Worm (Caenorhabditis elegans) whole organism, L4/young adult: ENCODE measurements around the gene R02F11.3.

ENCODE experiments used
- W03F9.2 ChIP-seq: fragments of 150-350 bp; optimal IDR thresholded peaks from 2 replicates; lab custom pipeline; 2014; ENCODE audit warnings: missing biosample characterization, missing genetic modification characterization
- dao-5 ChIP-seq: sonication (generic microtip); optimal IDR thresholded peaks from 2 replicates; lab custom pipeline; 2016; ENCODE audit warnings: missing genotype, missing genetic modification characterization, moderate library complexity, missing compliant biosample characterization
- him-1 ChIP-seq: sonication (generic microtip); optimal IDR thresholded peaks from 2 replicates; lab custom pipeline; 2016; ENCODE audit warnings: missing genotype, missing genetic modification reagents, missing genetic modification characterization, missing compliant biosample characterization

The R02F11.3 gene

ce11 chrV:4823323-4823682 is 17.6 kb upstream of the R02F11.3 start, which contains the start of gene adss-1:
Gene adss-1, minus strand, starts transcription at chrV:4823423.
- TF ChIP-seq dao-5 (tag; lab: Kevin White, UChicago) (no peak), him-1 (no peak), W03F9.2 (no peak)

DNA sequence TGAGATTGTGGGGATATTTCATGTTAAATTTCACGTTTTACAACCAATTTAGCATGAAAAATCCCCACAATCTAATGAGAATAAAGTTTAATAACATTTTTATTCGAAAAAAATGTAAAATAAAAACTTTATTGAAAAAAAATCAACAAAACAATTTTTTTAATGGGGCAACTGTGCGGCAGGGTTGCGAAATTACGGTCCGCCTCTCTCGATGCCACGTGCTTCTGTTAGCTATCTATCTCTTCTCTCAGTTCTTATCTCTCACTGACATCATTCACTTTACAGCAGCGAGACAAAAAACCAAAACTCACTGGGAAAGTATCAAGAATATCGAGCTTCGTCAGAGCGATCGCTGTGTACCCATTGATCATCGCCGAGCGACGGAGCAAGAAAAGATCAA is 14.9 kb upstream of the R02F11.3 start:
- TF ChIP-seq him-1: no peak
- no peak for TF ChIP-seq dao-5 (tag; lab: Kevin White, UChicago)
- no peak for TF ChIP-seq W03F9.2

- no peak for TF ChIP-seq him-1
- no peak for TF ChIP-seq dao-5 (tag; lab: Kevin White, UChicago)
Observed at ce11 chrV:4818563-4818962, 12.8 kb upstream of the R02F11.3 start, which contains the start of gene ccep-97. Gene ccep-97, minus strand, starts transcription at chrV:4818663.

ce11 chrV:4813825-4814224 is 8.1 kb upstream of the R02F11.3 start:
- TF ChIP-seq him-1 (no peak), dao-5 (tag; lab: Kevin White, UChicago) (no peak), W03F9.2 (no peak)

DNA sequence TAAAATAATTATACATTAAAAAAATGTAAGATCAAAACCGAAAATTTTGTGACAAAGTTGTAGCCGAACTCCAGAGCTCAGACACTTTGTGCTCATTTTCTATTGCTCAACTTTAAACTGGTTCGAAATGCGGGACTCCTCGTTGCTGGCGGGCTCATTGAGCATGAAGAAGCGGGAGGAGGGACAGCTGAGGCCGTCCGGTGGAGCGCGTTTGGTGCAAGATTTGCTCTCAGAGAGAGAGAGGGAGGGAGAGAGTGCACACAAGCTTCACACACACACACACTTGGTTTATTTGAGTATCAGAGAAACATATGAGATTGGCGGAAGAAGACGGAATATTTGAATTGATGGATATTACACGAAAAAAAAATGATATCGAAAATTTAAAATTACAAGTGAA is 4.9 kb upstream of the R02F11.3 start:
- TF ChIP-seq dao-5 (tag; lab: Kevin White, UChicago): no peak
- TF ChIP-seq W03F9.2: no peak
- TF ChIP-seq him-1: no peak

DNA sequence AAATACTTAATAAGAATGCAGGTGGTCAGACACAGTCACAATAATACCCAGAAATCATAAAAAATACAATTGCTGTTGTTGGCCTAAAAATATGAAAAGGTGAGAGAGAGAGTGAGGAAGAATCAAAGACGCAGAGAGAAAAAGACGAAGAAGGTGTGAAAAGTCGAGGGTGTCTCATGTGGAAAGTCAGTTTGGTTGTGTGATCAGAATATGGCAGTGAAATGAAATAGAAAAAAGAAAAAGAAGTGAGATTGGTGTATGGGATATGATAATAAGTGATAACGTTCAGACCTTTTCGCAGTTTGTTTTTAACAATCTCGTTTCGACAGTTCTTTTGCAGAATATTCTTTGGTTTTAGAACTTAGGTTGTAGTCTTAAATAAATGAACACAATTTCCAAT is 1.1 kb upstream of the R02F11.3 start:
- TF ChIP-seq him-1 (no peak), dao-5 (tag; lab: Kevin White, UChicago) (no peak), W03F9.2 (no peak)

DNA sequence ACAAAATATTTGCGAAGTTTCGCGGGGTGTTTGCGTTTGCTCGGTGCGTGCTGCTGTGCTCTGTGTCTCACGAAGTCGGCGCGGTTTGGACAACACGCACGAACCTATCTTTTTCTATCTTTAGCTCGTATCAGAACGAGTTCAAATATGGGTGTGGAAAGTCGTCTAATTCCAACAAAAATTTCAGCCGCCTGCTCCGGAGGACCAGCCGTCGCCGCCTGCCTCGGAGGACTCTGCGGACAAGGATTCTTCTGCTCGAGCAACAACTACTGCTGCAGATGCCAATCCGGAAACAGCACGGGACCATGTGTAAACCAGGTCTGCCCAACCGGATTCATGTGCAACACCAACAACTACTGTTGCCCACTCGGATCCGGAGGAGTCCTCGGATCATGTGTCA is 3.8 kb downstream of the R02F11.3 start:
- TF ChIP-seq him-1: no peak
- TF ChIP-seq W03F9.2: no peak
- no peak for TF ChIP-seq dao-5 (tag; lab: Kevin White, UChicago)

DNA sequence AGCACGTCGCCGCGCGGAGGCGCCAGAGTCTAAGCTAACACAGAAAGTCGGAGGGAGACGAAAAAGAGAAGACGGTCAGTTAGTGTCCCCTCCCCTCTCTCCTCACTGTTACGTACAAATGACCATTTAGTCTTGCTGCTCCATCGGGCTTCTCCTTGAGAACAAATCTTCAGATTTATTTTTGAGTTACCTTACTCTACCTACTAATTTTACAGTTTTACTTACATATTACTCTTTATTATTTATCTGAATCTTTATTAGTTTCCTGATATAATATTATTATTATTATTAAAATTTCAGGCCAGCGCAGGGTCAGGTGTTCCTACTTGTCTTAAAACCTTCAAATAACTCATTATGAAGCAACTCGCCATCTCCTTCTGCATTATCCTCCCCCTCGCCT is 5.0 kb downstream of the R02F11.3 start, which contains the start of gene R02F11.1:
Gene R02F11.1 (plus strand): TSS at position 301 of the 400 bp plus-strand sequence.
- TF ChIP-seq W03F9.2 (no peak), dao-5 (tag; lab: Kevin White, UChicago) (no peak), him-1 (no peak)

ce11 chrV:4794308-4794707 is 11.4 kb downstream of the R02F11.3 start, which contains the start of gene R02F11.2:
Gene R02F11.2, plus strand, starts transcription at chrV:4794599.
- TF ChIP-seq dao-5 (tag; lab: Kevin White, UChicago) (no peak), him-1 (no peak), W03F9.2 (no peak)

ce11 chrV:4791569-4791968 is 14.2 kb downstream of the R02F11.3 start, which contains the start of gene R02F11.11:
Gene R02F11.11, plus strand, starts transcription at chrV:4791869.
- TF ChIP-seq W03F9.2 (no peak), dao-5 (tag; lab: Kevin White, UChicago) (no peak)

DNA sequence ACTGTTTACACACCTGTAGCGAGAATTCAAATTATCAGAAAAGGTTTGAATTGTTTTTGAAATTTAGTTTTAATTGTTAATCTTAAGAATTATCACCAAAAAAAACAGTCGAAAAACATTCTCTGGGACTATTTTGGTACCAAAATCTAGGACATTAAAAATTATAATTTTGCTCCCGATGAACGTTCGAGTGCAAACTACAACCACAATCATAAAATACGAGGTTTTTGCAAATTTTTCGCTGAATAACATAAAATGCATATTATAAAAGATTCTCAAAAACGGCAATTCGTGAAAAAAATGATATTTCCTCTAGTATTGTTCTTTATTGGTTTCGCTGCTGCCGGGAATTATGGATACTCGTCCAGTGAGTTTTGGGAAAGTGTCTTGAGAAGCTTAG is 15.4 kb downstream of the R02F11.3 start, which contains the start of gene R02F11.12:
Gene R02F11.12 (plus strand): TSS at position 301 of the 400 bp plus-strand sequence.
- TF ChIP-seq him-1 (no peak), W03F9.2 (no peak), dao-5 (tag; lab: Kevin White, UChicago) (no peak)

- TF ChIP-seq W03F9.2 (no peak), him-1 (no peak), dao-5 (tag; lab: Kevin White, UChicago) (no peak)
Observed at ce11 chrV:4788823-4789222, 16.9 kb downstream of the R02F11.3 start, which contains the start of gene R02F11.10. Gene R02F11.10, plus strand, starts transcription at chrV:4789123.

- no peak for TF ChIP-seq him-1
Observed at ce11 chrV:4787836-4788235, 17.9 kb downstream of the R02F11.3 start.

DNA sequence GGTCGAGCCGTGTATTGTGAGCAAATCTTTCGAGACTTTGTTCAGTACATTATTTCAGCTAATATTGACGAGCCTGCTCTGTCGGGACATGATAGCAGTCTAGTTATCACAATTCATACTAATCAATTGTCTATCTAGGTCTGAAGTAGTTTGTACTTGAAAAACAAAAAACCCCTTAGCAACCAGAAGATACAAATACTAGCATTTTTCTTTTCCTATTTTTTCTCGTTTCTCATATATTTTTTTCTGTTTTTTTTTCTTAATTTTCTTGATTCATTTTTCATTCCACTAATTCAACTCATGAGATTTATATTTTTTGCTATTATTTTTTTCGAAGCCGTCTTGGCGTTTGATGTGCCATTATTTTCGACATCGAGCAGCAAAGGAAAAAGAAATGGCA is 18.6 kb downstream of the R02F11.3 start, which contains the start of gene R02F11.9:
Gene R02F11.9 (plus strand): TSS at position 301 of the 400 bp plus-strand sequence.
- TF ChIP-seq him-1 (no peak), W03F9.2 (no peak), dao-5 (tag; lab: Kevin White, UChicago) (no peak)

DNA sequence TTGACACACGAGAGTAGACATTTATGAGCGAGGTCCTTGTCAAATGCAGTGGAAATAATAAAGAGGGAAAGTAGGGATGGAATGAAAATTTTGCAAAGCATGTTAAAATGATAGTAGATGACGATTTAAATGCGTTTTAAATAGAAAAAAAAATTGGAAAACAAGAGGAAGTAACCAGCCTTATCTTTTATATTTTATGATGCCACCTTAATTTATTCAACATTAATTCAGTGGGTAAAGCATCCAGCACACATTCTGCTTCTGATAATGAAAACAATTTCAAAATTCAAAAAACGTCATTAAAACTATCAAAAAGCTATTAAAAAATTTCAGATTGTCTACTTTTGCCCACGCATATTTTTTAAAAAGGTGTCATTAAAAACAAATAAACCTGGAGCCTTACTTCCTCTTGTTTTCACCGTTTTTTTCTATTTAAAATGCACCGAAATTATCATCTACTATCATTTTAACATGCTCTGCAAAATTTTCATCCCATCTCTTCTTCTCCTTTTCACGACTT is 20.4 kb downstream of the R02F11.3 start, which contains the start of the genes Y60C6A.2 and Y60C6A.3:
Gene Y60C6A.2 (minus strand): TSS at position 101 of the 520 bp plus-strand sequence.
Gene Y60C6A.3 (plus strand): TSS at position 470 of the 520 bp plus-strand sequence.
- no peak for TF ChIP-seq dao-5 (tag; lab: Kevin White, UChicago)
- TF ChIP-seq W03F9.2: no peak
- TF ChIP-seq him-1: no peak

ce11 chrV:4783313-4783712 is 22.4 kb downstream of the R02F11.3 start, which contains the start of gene Y60C6A.1:
Gene Y60C6A.1, plus strand, starts transcription at chrV:4783613.
- no peak for TF ChIP-seq W03F9.2
- TF ChIP-seq dao-5 (tag; lab: Kevin White, UChicago): no peak
- TF ChIP-seq him-1: no peak
